Worm (Caenorhabditis elegans): Measurements from ENCODE around the gene chmp-7.

Gene chmp-7

ce11 chrII:9056215-9056819, 1.5 kb downstream of the chmp-7 start (continued):
- TF ChIP-seq D1046.2 (GFP tag; IDR thresholded peaks at IDR 0.05) (0 out of 2 replicates have a peak, but pooled peaks have one; percentile 8), fos-1 (tag; optimal IDR thresholded peaks at IDR 0.05) (no peak), attf-4 (tag; optimal IDR thresholded peaks at IDR 0.05) (no peak), T20F7.1 (GFP tag; optimal IDR thresholded peaks at IDR 0.05) (no peak), dmd-9 (GFP tag; IDR thresholded peaks at IDR 0.05) (no peak), fkh-10 (GFP tag; optimal IDR thresholded peaks at IDR 0.05) (no peak), zfp-2 (tag; optimal IDR thresholded peaks at IDR 0.05) (no peak)

ce11 chrII:9057035-9057668, 2.4 kb downstream of the chmp-7 start, which contains the start of gene rpl-32:
rpl-32 (minus strand) TSS chrII:9057085.
- TF ChIP-seq F37D6.2 (tag; optimal IDR thresholded peaks at IDR 0.05) (peak; percentile 14), dve-1 (tag; optimal IDR thresholded peaks at IDR 0.05; ENCODE audit: insufficient read depth) (peak; percentile 86), hlh-30 (tag; optimal IDR thresholded peaks at IDR 0.05; ENCODE audit: insufficient read depth) (peak; percentile 76), saeg-2 (GFP tag; IDR thresholded peaks at IDR 0.05) (no peak), lin-13 (GFP tag; optimal IDR thresholded peaks at IDR 0.05) (peak; percentile 70), mes-2 (tag; optimal IDR thresholded peaks at IDR 0.05; ENCODE audit: poor library complexity, severe bottlenecking) (peak; percentile 80), hlh-11 (tag; optimal IDR thresholded peaks at IDR 0.05) (peak; percentile 76), F44E2.7 (GFP tag; IDR thresholded peaks at IDR 0.05) (no peak), nhr-28 (tag; optimal IDR thresholded peaks at IDR 0.05) (peak; percentile 76), dpl-1 (GFP tag; optimal IDR thresholded peaks at IDR 0.05) (peak; percentile 71), nhr-25 (tag; optimal IDR thresholded peaks at IDR 0.05; ENCODE audit: borderline replicate concordance, insufficient read depth) (peak; percentile 33), hif-1 (tag; optimal IDR thresholded peaks at IDR 0.05) (peak in 1 of 2 experiments; percentile 70), T20F7.1 (GFP tag; optimal IDR thresholded peaks at IDR 0.05) (peak; percentile 82), nhr-41 (GFP tag; IDR thresholded peaks at IDR 0.05) (no peak), lsy-2 (tag; optimal IDR thresholded peaks at IDR 0.05) (peak; percentile 6 to 90), Y105C5A.15 (GFP tag; IDR thresholded peaks at IDR 0.05) (0 out of 2 replicates have a peak, but pooled peaks have one; percentile 6), nhr-11 (tag; optimal IDR thresholded peaks at IDR 0.05) (peak; percentile 81), fkh-10 (GFP tag; optimal IDR thresholded peaks at IDR 0.05) (peak; percentile 14), aha-1 (tag) (peak; percentile 78), mep-1 (tag; optimal IDR thresholded peaks at IDR 0.05) (peak; percentile 84), ztf-7 (tag; optimal IDR thresholded peaks at IDR 0.05) (no peak), hmg-1.1 (GFP tag; IDR thresholded peaks at IDR 0.05) (peak; percentile 51), pha-4 (GFP tag; IDR thresholded peaks at IDR 0.05) (0 out of 2 replicates have a peak, but pooled peaks have one; percentile 26), pha-4 (tag; optimal IDR thresholded peaks at IDR 0.05) (peak; percentile 71), nhr-6 (tag; optimal IDR thresholded peaks at IDR 0.05) (peak; percentile 81), jun-1 (tag; optimal IDR thresholded peaks at IDR 0.05) (no peak), ama-1 (optimal IDR thresholded peaks at IDR 0.05) (peak; percentile 17), lin-38 (GFP tag; IDR thresholded peaks at IDR 0.05) (peak; percentile 97), lin-39 (tag; optimal IDR thresholded peaks at IDR 0.05) (no peak), T26A8.4 (GFP tag; IDR thresholded peaks at IDR 0.05) (no peak), unc-130 (GFP tag; optimal IDR thresholded peaks at IDR 0.05) (peak; percentile 66), F10B5.3 (tag; optimal IDR thresholded peaks at IDR 0.05) (no peak), daf-12 (tag; optimal IDR thresholded peaks at IDR 0.05) (no peak), vab-7 (GFP tag; IDR thresholded peaks at IDR 0.05) (no peak; the same call in 1 of the 2 replicates), spr-3 (GFP tag; optimal IDR thresholded peaks at IDR 0.05) (no peak), snpc-4 (tag; optimal IDR thresholded peaks at IDR 0.05) (no peak), rbr-2 (tag; optimal IDR thresholded peaks at IDR 0.05) (peak; percentile 74), nhr-77 (tag; optimal IDR thresholded peaks at IDR 0.05) (peak; percentile 94), lin-15B (tag; optimal IDR thresholded peaks at IDR 0.05) (peak; percentile 32), daf-19 (GFP tag; conservative IDR thresholded peaks at IDR 0.05) (0 out of 2 replicates have a peak, but pooled peaks have one; percentile 17), nhr-102 (tag; optimal IDR thresholded peaks at IDR 0.05) (peak; percentile 25), lir-3 (tag; optimal IDR thresholded peaks at IDR 0.05) (no peak)

Measured in whole organism, L4 larva.